Worm (Caenorhabditis elegans): ENCODE data around the gene cdh-9.

The cdh-9 gene

ce11 chrX:16604566-16604965, 9.5 kb downstream of the cdh-9 start (continued):
- no peak for TF ChIP-seq skn-1 (tag; optimal IDR thresholded peaks at IDR 0.05)
- TF ChIP-seq mep-1 (tag; optimal IDR thresholded peaks at IDR 0.05): peak; percentile 72
- no peak for TF ChIP-seq ama-1 (optimal IDR thresholded peaks at IDR 0.05)
- peak; percentile 62 for TF ChIP-seq swsn-7 (tag; optimal IDR thresholded peaks at IDR 0.05)

DNA sequence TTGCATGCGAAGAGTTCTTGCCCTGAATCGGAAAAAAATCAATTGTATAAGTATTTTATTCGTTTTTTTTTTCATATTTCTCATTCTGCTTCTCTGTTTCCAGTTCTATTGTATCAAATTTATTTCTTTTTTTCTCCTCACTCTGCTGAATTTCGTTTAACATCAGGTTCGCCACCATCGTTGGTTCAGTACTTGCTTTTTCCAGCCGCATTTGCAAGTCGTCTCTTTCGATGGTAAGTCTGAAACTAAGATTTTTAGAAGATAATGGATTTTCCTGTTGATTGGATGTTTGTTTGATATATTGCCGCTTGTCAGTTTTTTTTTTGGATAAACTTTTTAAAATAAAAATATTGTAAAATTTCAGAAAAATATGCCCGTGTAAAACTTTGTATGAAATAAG, 12.1 kb downstream of the cdh-9 start:
- no peak for TF ChIP-seq Y116A8C.19 (tag; optimal IDR thresholded peaks at IDR 0.05; ENCODE audit: borderline replicate concordance)
- TF ChIP-seq ztf-11 (tag; optimal IDR thresholded peaks at IDR 0.05): no peak
- no peak for TF ChIP-seq dsc-1 (tag; optimal IDR thresholded peaks at IDR 0.05)
- TF ChIP-seq elt-3 (tag; optimal IDR thresholded peaks at IDR 0.05): no peak
- no peak for TF ChIP-seq nhr-84 (tag; optimal IDR thresholded peaks at IDR 0.05)
- no peak for TF ChIP-seq efl-1 (optimal IDR thresholded peaks at IDR 0.05)
- TF ChIP-seq efl-1 (GFP tag; optimal IDR thresholded peaks at IDR 0.05 in 1 of 2): peak in 1 of 2 experiments; percentile 54
- no peak for TF ChIP-seq lir-3 (tag; optimal IDR thresholded peaks at IDR 0.05; ENCODE audit: poor library complexity)

DNA sequence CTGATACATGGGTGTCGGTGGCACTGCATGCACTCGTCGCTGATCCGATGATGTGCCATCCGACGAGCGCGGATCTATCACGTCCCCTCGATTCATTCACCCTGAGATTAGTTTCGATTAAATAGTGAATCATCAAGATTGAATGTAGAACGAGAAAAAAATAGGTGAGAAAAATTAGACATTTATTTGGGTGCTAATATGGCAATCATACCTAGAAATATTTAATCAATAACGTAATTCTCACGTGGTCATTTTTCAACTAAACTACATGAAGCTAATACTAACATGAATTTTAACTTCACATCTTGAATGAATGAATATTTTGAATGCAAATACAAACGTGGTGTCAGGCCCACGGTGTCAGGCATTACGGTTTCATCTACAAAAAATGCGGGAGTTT, 14.4 kb downstream of the cdh-9 start, which contains the start of gene F59C12.3:
Gene F59C12.3, minus strand, starts transcription at position 101 of the 400 bp plus-strand sequence.
- TF ChIP-seq pag-3 (tag; optimal IDR thresholded peaks at IDR 0.05; ENCODE audit: borderline replicate concordance, insufficient read depth) (no peak), efl-1 (optimal IDR thresholded peaks at IDR 0.05) (no peak), efl-1 (GFP tag; optimal IDR thresholded peaks at IDR 0.05 in 1 of 2) (no peak)

- no peak for TF ChIP-seq nhr-11 (tag; optimal IDR thresholded peaks at IDR 0.05)
- peak; percentile 1 for TF ChIP-seq nhr-47 (tag; optimal IDR thresholded peaks at IDR 0.05)
- peak; percentile 10 for TF ChIP-seq mep-1 (tag; optimal IDR thresholded peaks at IDR 0.05)
- no peak for TF ChIP-seq nhr-84 (tag; optimal IDR thresholded peaks at IDR 0.05)
- TF ChIP-seq lir-3 (tag; optimal IDR thresholded peaks at IDR 0.05; ENCODE audit: poor library complexity): no peak
- no peak for TF ChIP-seq sptf-1 (tag; optimal IDR thresholded peaks at IDR 0.05)
- no peak for TF ChIP-seq C34B4.2 (tag; optimal IDR thresholded peaks at IDR 0.05)
- TF ChIP-seq nhr-76 (tag; optimal IDR thresholded peaks at IDR 0.05): no peak
- TF ChIP-seq fos-1 (tag; optimal IDR thresholded peaks at IDR 0.05): no peak
- no peak for TF ChIP-seq jun-1 (tag; optimal IDR thresholded peaks at IDR 0.05)
- no peak for TF ChIP-seq ceh-82 (tag; optimal IDR thresholded peaks at IDR 0.05)
- TF ChIP-seq fkh-10 (GFP tag; optimal IDR thresholded peaks at IDR 0.05): no peak
- TF ChIP-seq unc-62 (GFP tag; optimal IDR thresholded peaks at IDR 0.05): no peak
- no peak for TF ChIP-seq isw-1 (GFP tag; IDR thresholded peaks at IDR 0.05)
- TF ChIP-seq elt-3 (tag; optimal IDR thresholded peaks at IDR 0.05): no peak
- no peak for TF ChIP-seq zip-4 (GFP tag; optimal IDR thresholded peaks at IDR 0.05)
- no peak for TF ChIP-seq egl-13 (tag; optimal IDR thresholded peaks at IDR 0.05)
- peak; percentile 64 for TF ChIP-seq nhr-85 (tag)
- peak; percentile 71 for TF ChIP-seq rnt-1 (tag; optimal IDR thresholded peaks at IDR 0.05)
- TF ChIP-seq aly-2 (tag; optimal IDR thresholded peaks at IDR 0.05): no peak
- TF ChIP-seq snpc-4 (tag; optimal IDR thresholded peaks at IDR 0.05): no peak
- no peak for TF ChIP-seq sox-4 (tag; optimal IDR thresholded peaks at IDR 0.05)
- TF ChIP-seq xbp-1 (tag; optimal IDR thresholded peaks at IDR 0.05): no peak
- no peak for TF ChIP-seq unc-98 (GFP tag; IDR thresholded peaks at IDR 0.05)
- peak in 1 of 2 experiments; percentile 3 for TF ChIP-seq lsy-2 (tag; optimal IDR thresholded peaks at IDR 0.05)
- TF ChIP-seq unc-86 (tag; optimal IDR thresholded peaks at IDR 0.05): no peak
- TF ChIP-seq irx-1 (tag; optimal IDR thresholded peaks at IDR 0.05): no peak
- TF ChIP-seq ztf-11 (tag; optimal IDR thresholded peaks at IDR 0.05): no peak
- no peak for TF ChIP-seq alr-1 (tag; optimal IDR thresholded peaks at IDR 0.05; ENCODE audit: borderline replicate concordance)
- no peak for TF ChIP-seq tbx-2 (tag; optimal IDR thresholded peaks at IDR 0.05)
- 0 out of 2 replicates have a peak, but pooled peaks have one; percentile 10 for TF ChIP-seq nhr-19 (GFP tag; conservative IDR thresholded peaks at IDR 0.05)
- no peak for TF ChIP-seq blmp-1 (tag; optimal IDR thresholded peaks at IDR 0.05)
- TF ChIP-seq dpl-1 (GFP tag; optimal IDR thresholded peaks at IDR 0.05): no peak
- TF ChIP-seq hpl-2 (GFP tag; optimal IDR thresholded peaks at IDR 0.05): no peak
- TF ChIP-seq lin-39 (tag; optimal IDR thresholded peaks at IDR 0.05): no peak
- no peak for TF ChIP-seq skn-1 (tag; optimal IDR thresholded peaks at IDR 0.05)
- no peak for TF ChIP-seq unc-130 (tag; optimal IDR thresholded peaks at IDR 0.05)
- no peak for TF ChIP-seq ztf-4 (tag; optimal IDR thresholded peaks at IDR 0.05)
- TF ChIP-seq pqm-1 (tag; optimal IDR thresholded peaks at IDR 0.05): no peak
Observed at ce11 chrX:16611333-16612043, 16.5 kb downstream of the cdh-9 start.

Data from whole organism, L1 larva.